Fruit fly (Drosophila melanogaster) whole organism, embryonic: ENCODE data around the gene CG2964.

Experiments used
- Antp ChIP-seq: fragments of 200-800 bp; sonication (Bioruptor generic); optimal IDR thresholded peaks from 3 replicates; lab custom pipeline; 2016; ENCODE audit warnings: missing biosample characterization, missing genetic modification characterization
- BtbVII ChIP-seq: fragments of 200-800 bp; sonication (Bioruptor generic); optimal IDR thresholded peaks from 3 replicates; lab custom pipeline; 2017; ENCODE audit warnings: missing biosample characterization, mild to moderate bottlenecking, missing genetic modification characterization
- CG11695 ChIP-seq: fragments of 200-800 bp; sonication (Bioruptor generic); IDR thresholded peaks from 3 replicates; pipeline ENCODE4 v1.3.6; 2022; ENCODE audit warnings: missing biosample characterization, missing genetic modification characterization
- CG12236 ChIP-seq: fragments of 200-800 bp; sonication (Bioruptor generic); optimal IDR thresholded peaks from 2 replicates; lab custom pipeline; 2016; ENCODE audit warnings: missing biosample characterization, missing genetic modification characterization
- CG14441 ChIP-seq: fragments of 200-800 bp; sonication (Bioruptor generic); IDR thresholded peaks from 2 replicates; pipeline ENCODE4 v1.3.6; 2022; ENCODE audit warnings: missing biosample characterization, missing genetic modification characterization
- CG15073 ChIP-seq: fragments of 200-800 bp; sonication (Bioruptor generic); optimal IDR thresholded peaks from 2 replicates; lab custom pipeline; 2016; ENCODE audit warnings: missing biosample characterization, missing genetic modification characterization
- CG1647 ChIP-seq: fragments of 200-800 bp; sonication (Bioruptor generic); optimal IDR thresholded peaks from 3 replicates; lab custom pipeline; 2016; ENCODE audit warnings: missing biosample characterization, missing genetic modification characterization
- CG17186 ChIP-seq: fragments of 200-800 bp; sonication (Bioruptor generic); optimal IDR thresholded peaks from 3 replicates; lab custom pipeline; 2017; ENCODE audit warnings: missing biosample characterization, missing genetic modification reagents, missing genetic modification characterization
- CG17359 ChIP-seq: fragments of 200-800 bp; sonication (Bioruptor generic); optimal IDR thresholded peaks from 3 replicates; lab custom pipeline; 2018; ENCODE audit warnings: missing biosample characterization, mild to moderate bottlenecking, missing genetic modification characterization, moderate library complexity
- CG17385 ChIP-seq: fragments of 200-800 bp; sonication (Bioruptor generic); optimal IDR thresholded peaks from 3 replicates; lab custom pipeline; 2018; ENCODE audit warnings: missing biosample characterization, mild to moderate bottlenecking, missing genetic modification characterization
- CG17912 ChIP-seq: fragments of 200-800 bp; sonication (Bioruptor generic); optimal IDR thresholded peaks from 2 replicates; lab custom pipeline; 2018; ENCODE audit warnings: missing biosample characterization, mild to moderate bottlenecking, missing genetic modification characterization
- CG18476 ChIP-seq: fragments of 200-800 bp; sonication (Bioruptor generic); optimal IDR thresholded peaks from 2 replicates; lab custom pipeline; 2016; ENCODE audit warnings: missing biosample characterization, mild to moderate bottlenecking, missing genetic modification characterization
- CG2120 ChIP-seq: fragments of 200-800 bp; sonication (Bioruptor generic); optimal IDR thresholded peaks from 3 replicates; lab custom pipeline; 2016; ENCODE audit warnings: missing biosample characterization, missing genetic modification characterization
- CG31388 ChIP-seq: fragments of 200-800 bp; sonication (Bioruptor generic); optimal IDR thresholded peaks from 2 replicates; lab custom pipeline; 2016; ENCODE audit warnings: missing biosample characterization, missing genetic modification characterization
- CG31441 ChIP-seq: fragments of 200-800 bp; sonication (Bioruptor generic); IDR thresholded peaks from 2 replicates; pipeline ENCODE4 v1.3.6; 2022; ENCODE audit warnings: missing biosample characterization, missing genetic modification characterization
- CG3995 ChIP-seq: fragments of 200-800 bp; sonication (Bioruptor generic); optimal IDR thresholded peaks from 3 replicates; lab custom pipeline; 2016; ENCODE audit warnings: missing biosample characterization, missing genetic modification characterization
- CG4282 ChIP-seq: fragments of 200-800 bp; sonication (Bioruptor generic); optimal IDR thresholded peaks from 2 replicates; lab custom pipeline; 2016; ENCODE audit warnings: missing biosample characterization, missing genetic modification characterization
- CG7357 ChIP-seq: fragments of 200-800 bp; sonication (Bioruptor generic); IDR thresholded peaks from 3 replicates; pipeline ENCODE4 v1.3.6; 2022; ENCODE audit warnings: missing biosample characterization, missing genetic modification characterization
- CG7987 ChIP-seq: fragments of 200-800 bp; sonication (Bioruptor generic); optimal IDR thresholded peaks from 2 replicates; lab custom pipeline; 2018; ENCODE audit warnings: missing biosample characterization, mild to moderate bottlenecking, missing genetic modification characterization, moderate library complexity
- Chrac-16 ChIP-seq: fragments of 200-800 bp; sonication (Bioruptor generic); optimal IDR thresholded peaks from 3 replicates; lab custom pipeline; 2016; ENCODE audit warnings: missing biosample characterization, missing genetic modification characterization
- D ChIP-seq, 2 experiments: fragments of 200-800 bp in 1 of 2; fragments of >200 bp in 1 of 2; sonication (Bioruptor generic) in 1 of 2; optimal IDR thresholded peaks; 2 replicates in 1 of 2; 3 replicates in 1 of 2; lab custom pipeline; 2017; ENCODE audit warnings: mild to moderate bottlenecking in 1 of 2, missing biosample characterization in 1 of 2, missing genetic modification characterization in 1 of 2, missing genetic modification reagents in 1 of 2
- Ets97D ChIP-seq: fragments of 200-800 bp; sonication (Bioruptor generic); optimal IDR thresholded peaks from 3 replicates; lab custom pipeline; 2016; ENCODE audit warnings: missing biosample characterization, missing genetic modification characterization
- Fer2 ChIP-seq: fragments of 200-800 bp; sonication (Bioruptor generic); optimal IDR thresholded peaks from 2 replicates; lab custom pipeline; 2018; ENCODE audit warnings: missing biosample characterization, mild to moderate bottlenecking, missing genetic modification characterization, moderate library complexity
- HLH54F ChIP-seq: fragments of 200-800 bp; sonication (Bioruptor generic); optimal IDR thresholded peaks from 3 replicates; lab custom pipeline; 2016; ENCODE audit warnings: missing biosample characterization, missing genetic modification characterization
- Hand ChIP-seq: fragments of 200-800 bp; sonication (Bioruptor generic); optimal IDR thresholded peaks from 2 replicates; lab custom pipeline; 2017; ENCODE audit warnings: mild to moderate bottlenecking, missing biosample characterization, missing genetic modification reagents, missing genetic modification characterization
- Lpt ChIP-seq: fragments of >200 bp; optimal IDR thresholded peaks from 2 replicates; lab custom pipeline; 2018; ENCODE audit warnings: missing biosample characterization, missing genetic modification characterization
- MESR4 ChIP-seq: fragments of 200-800 bp; sonication (Bioruptor generic); optimal IDR thresholded peaks from 2 replicates; lab custom pipeline; 2018; ENCODE audit warnings: missing biosample characterization, mild to moderate bottlenecking, missing genetic modification characterization, moderate library complexity
- NC2β ChIP-seq: fragments of 200-800 bp; sonication (Bioruptor generic); optimal IDR thresholded peaks from 2 replicates; lab custom pipeline; 2016; ENCODE audit warnings: missing biosample characterization, missing genetic modification characterization
- Opbp ChIP-seq: fragments of 200-800 bp; sonication (Bioruptor generic); IDR thresholded peaks from 3 replicates; pipeline ENCODE4 v1.3.6; 2022; ENCODE audit warnings: missing biosample characterization, missing genetic modification characterization; ENCODE audit not compliant: partially characterized antibody
- Optix ChIP-seq: fragments of 200-800 bp; sonication (Bioruptor generic); IDR thresholded peaks from 3 replicates; pipeline ENCODE4 v1.3.6; 2022; ENCODE audit warnings: missing biosample characterization, missing genetic modification characterization
- Xbp1 ChIP-seq: fragments of 200-800 bp; sonication (Bioruptor generic); optimal IDR thresholded peaks from 3 replicates; lab custom pipeline; 2016; ENCODE audit warnings: missing biosample characterization, mild to moderate bottlenecking, missing genetic modification characterization
- ara ChIP-seq: fragments of 200-800 bp; sonication (Bioruptor generic); IDR thresholded peaks from 2 replicates; pipeline ENCODE4 v1.3.6; 2022; ENCODE audit warnings: missing biosample characterization, missing genetic modification characterization
- bbx ChIP-seq: fragments of 200-800 bp; sonication (Bioruptor generic); IDR thresholded peaks from 2 replicates; pipeline ENCODE4 v1.3.6; 2022; ENCODE audit warnings: missing biosample characterization, missing genetic modification characterization; ENCODE audit not compliant: partially characterized antibody
- bcd ChIP-seq: fragments of 200-800 bp; sonication (Bioruptor generic); optimal IDR thresholded peaks from 2 replicates; lab custom pipeline; 2017; ENCODE audit warnings: missing biosample characterization, mild to moderate bottlenecking, missing genetic modification characterization
- crol ChIP-seq: fragments of 200-800 bp; sonication (Bioruptor generic); IDR thresholded peaks from 2 replicates; pipeline ENCODE4 v1.3.6; 2022; ENCODE audit warnings: missing biosample characterization, missing genetic modification characterization
- da ChIP-seq: fragments of 200-800 bp; sonication (Bioruptor generic); optimal IDR thresholded peaks from 2 replicates; lab custom pipeline; 2016; ENCODE audit warnings: missing biosample characterization, missing genetic modification characterization
- dan ChIP-seq: fragments of 200-800 bp; sonication (Bioruptor generic); IDR thresholded peaks from 2 replicates; pipeline ENCODE4 v1.3.6; 2022; ENCODE audit warnings: missing biosample characterization, missing genetic modification characterization
- dmrt11E ChIP-seq: fragments of 200-800 bp; sonication (Bioruptor generic); optimal IDR thresholded peaks from 3 replicates; lab custom pipeline; 2018; ENCODE audit warnings: missing biosample characterization, mild to moderate bottlenecking, missing genetic modification characterization, moderate library complexity
- esg ChIP-seq: fragments of 200-800 bp; sonication (Bioruptor generic); conservative IDR thresholded peaks from 2 replicates; pipeline ENCODE4 v1.3.6; 2022; ENCODE audit warnings: missing biosample characterization, missing genetic modification characterization
- gcm2 ChIP-seq: fragments of 200-800 bp; sonication (Bioruptor generic); optimal IDR thresholded peaks from 2 replicates; lab custom pipeline; 2016; ENCODE audit warnings: missing biosample characterization, missing genetic modification characterization
- kah ChIP-seq: fragments of 200-800 bp; sonication (Bioruptor generic); optimal IDR thresholded peaks from 2 replicates; lab custom pipeline; 2018; ENCODE audit warnings: missing biosample characterization, mild to moderate bottlenecking, missing genetic modification characterization
- org-1 ChIP-seq: fragments of 200-800 bp; sonication (Bioruptor generic); optimal IDR thresholded peaks from 2 replicates; lab custom pipeline; 2017; ENCODE audit warnings: missing biosample characterization, missing genetic modification characterization
- pros ChIP-seq: fragments of 200-800 bp; sonication (Bioruptor generic); optimal IDR thresholded peaks from 3 replicates; lab custom pipeline; 2019; ENCODE audit warnings: missing biosample characterization, mild to moderate bottlenecking, missing genetic modification characterization, moderate library complexity
- schlank ChIP-seq: fragments of 200-800 bp; sonication (Bioruptor generic); optimal IDR thresholded peaks from 2 replicates; lab custom pipeline; 2018; ENCODE audit warnings: missing biosample characterization, mild to moderate bottlenecking, missing genetic modification characterization
- trem ChIP-seq: fragments of 200-800 bp; optimal IDR thresholded peaks from 3 replicates; lab custom pipeline; 2019; ENCODE audit warnings: missing biosample characterization, mild to moderate bottlenecking, missing genetic modification characterization, moderate library complexity
- trh ChIP-seq: fragments of 200-800 bp; sonication (Bioruptor generic); optimal IDR thresholded peaks from 2 replicates; lab custom pipeline; 2016; ENCODE audit warnings: missing biosample characterization, missing genetic modification characterization
- tx ChIP-seq: fragments of 200-800 bp; sonication (Bioruptor generic); optimal IDR thresholded peaks from 2 replicates; lab custom pipeline; 2016; ENCODE audit warnings: missing biosample characterization, missing genetic modification characterization
- vfl ChIP-seq: fragments of 200-800 bp; sonication (Bioruptor generic); optimal IDR thresholded peaks from 2 replicates; lab custom pipeline; 2016; ENCODE audit warnings: missing biosample characterization, missing genetic modification characterization
- wek ChIP-seq: fragments of 200-800 bp; sonication (Bioruptor generic); optimal IDR thresholded peaks from 3 replicates; lab custom pipeline; 2018; ENCODE audit warnings: missing biosample characterization, mild to moderate bottlenecking, missing genetic modification characterization, moderate library complexity

CG2964 gene

DNA sequence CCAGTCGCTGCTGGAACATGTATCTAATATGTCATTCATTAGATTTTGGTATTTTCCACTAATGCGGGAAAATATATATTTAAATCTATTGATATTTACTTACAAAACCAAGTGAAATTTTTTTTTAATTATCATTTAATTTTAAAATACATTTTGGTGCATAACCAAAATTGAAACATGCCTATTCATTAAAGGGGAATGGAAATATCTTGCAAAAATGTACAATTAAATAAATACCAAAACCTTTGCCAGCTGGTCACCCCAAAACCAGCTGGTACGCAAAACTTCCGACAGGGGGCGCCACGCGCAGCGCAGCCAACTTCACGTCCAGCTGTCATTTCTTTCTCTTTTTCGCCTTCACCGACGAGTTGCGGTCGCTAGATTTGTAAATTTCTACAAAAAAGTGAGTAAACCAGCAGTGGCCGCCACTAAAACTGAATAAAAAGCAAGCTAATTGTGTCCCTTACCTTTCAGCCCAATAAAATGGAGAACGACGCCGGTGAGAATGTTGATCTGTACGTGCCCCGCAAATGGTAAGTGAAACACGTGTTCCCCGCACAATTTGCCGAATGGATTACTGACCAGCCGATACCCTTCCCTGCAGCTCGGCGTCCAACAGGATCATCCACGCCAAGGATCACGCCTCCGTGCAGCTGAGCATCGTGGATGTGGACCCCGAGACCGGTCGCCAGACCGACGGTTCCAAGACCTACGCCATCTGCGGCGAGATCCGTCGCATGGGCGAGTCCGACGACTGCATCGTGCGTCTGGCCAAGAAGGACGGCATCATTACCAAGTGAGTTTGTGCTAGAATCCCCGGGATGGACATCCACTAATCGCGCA, 43.8 kb downstream of the CG2964 start, which contains the start of the genes CG3104 and RpS21 (continued):
- TF ChIP-seq Lpt (GFP tag; lab: Kevin White, UChicago), result no peak
- peak; percentile 88 for TF ChIP-seq Antp (GFP tag; lab: Kevin White, UChicago)
- TF ChIP-seq CG17385 (GFP tag; lab: Kevin White, UChicago), result peak; percentile 87
- TF ChIP-seq dmrt11E (tag; lab: Kevin White, UChicago), result peak; percentile 65
- TF ChIP-seq crol (GFP tag; lab: Robert Waterston, UW), result peak; percentile 48
- peak; percentile 88 for TF ChIP-seq CG14441
- TF ChIP-seq vfl (GFP tag; lab: Kevin White, UChicago), result peak; percentile 12
- peak; percentile 82 for TF ChIP-seq trem (tag; lab: Kevin White, UChicago)
- TF ChIP-seq gcm2 (GFP tag; lab: Kevin White, UChicago), result peak; percentile 76
- TF ChIP-seq D (optimal IDR thresholded peaks at IDR 0.05; lab: Kevin White, UChicago), result no peak
- TF ChIP-seq D (GFP tag; optimal IDR thresholded peaks at IDR 0.05; lab: Kevin White, UChicago), result peak; percentile 77
- TF ChIP-seq CG1647, result peak; percentile 82
- TF ChIP-seq NC2β, result peak; percentile 93
- peak; percentile 80 for TF ChIP-seq wek
- TF ChIP-seq kah, result peak; percentile 58
- TF ChIP-seq CG4282, result peak; percentile 75
- peak; percentile 59 for TF ChIP-seq CG12236
- peak; percentile 88 for TF ChIP-seq HLH54F (GFP tag; lab: Kevin White, UChicago)
- TF ChIP-seq org-1 (GFP tag; lab: Kevin White, UChicago), result peak; percentile 63
- TF ChIP-seq CG18476 (GFP tag; lab: Kevin White, UChicago), result peak; percentile 68
- peak; percentile 29; the same call in 1 of the 2 replicates for TF ChIP-seq esg (GFP tag; lab: Robert Waterston, UW)
- TF ChIP-seq Hand (GFP tag; lab: Kevin White, UChicago), result peak; percentile 15
- TF ChIP-seq trh (GFP tag; lab: Kevin White, UChicago), result peak; percentile 65
- peak; percentile 100 for TF ChIP-seq Opbp (GFP tag; lab: Robert Waterston, UW)
- peak; percentile 96 for TF ChIP-seq CG7987 (GFP tag; lab: Kevin White, UChicago)
- TF ChIP-seq CG17186 (GFP tag; lab: Kevin White, UChicago), result peak; percentile 81
- peak; percentile 84 for TF ChIP-seq da (GFP tag; lab: Kevin White, UChicago)
- TF ChIP-seq CG17359 (tag; lab: Kevin White, UChicago), result peak; percentile 76
- TF ChIP-seq CG2120 (GFP tag; lab: Kevin White, UChicago), result peak; percentile 73
- TF ChIP-seq Fer2 (tag; lab: Kevin White, UChicago), result peak; percentile 74
- TF ChIP-seq Chrac-16 (GFP tag; lab: Kevin White, UChicago), result peak; percentile 61
- peak; percentile 78 for TF ChIP-seq ara (GFP tag; lab: Robert Waterston, UW)
- TF ChIP-seq CG17912 (GFP tag; lab: Kevin White, UChicago), result peak; percentile 92
- TF ChIP-seq tx (GFP tag; lab: Kevin White, UChicago), result peak; percentile 71
- TF ChIP-seq CG7357 (GFP tag; lab: Robert Waterston, UW), result peak; percentile 70; the same call in 2 of the 3 replicates
- no peak for TF ChIP-seq dan (GFP tag; lab: Robert Waterston, UW)
- TF ChIP-seq CG15073 (GFP tag; lab: Kevin White, UChicago), result no peak
- peak; percentile 93 for TF ChIP-seq bcd
- peak; percentile 75 for TF ChIP-seq CG31441 (GFP tag; lab: Robert Waterston, UW)
- peak; percentile 98 for TF ChIP-seq MESR4
- TF ChIP-seq Optix (GFP tag; lab: Robert Waterston, UW), result peak; percentile 82
- TF ChIP-seq CG3995, result peak; percentile 72
- TF ChIP-seq Xbp1 (GFP tag; lab: Kevin White, UChicago), result peak; percentile 92
- TF ChIP-seq schlank (tag; lab: Kevin White, UChicago), result peak; percentile 83
- peak; percentile 65 for TF ChIP-seq BtbVII (GFP tag; lab: Kevin White, UChicago)
- TF ChIP-seq pros (GFP tag; lab: Kevin White, UChicago), result no peak
- TF ChIP-seq CG31388, result peak; percentile 74
- TF ChIP-seq bbx (GFP tag; lab: Robert Waterston, UW), result 0 out of 2 replicates have a peak, but pooled peaks have one; percentile 22
- TF ChIP-seq CG11695 (GFP tag; lab: Robert Waterston, UW), result no peak
- TF ChIP-seq Ets97D (GFP tag; lab: Kevin White, UChicago), result peak; percentile 98
